Fruit fly (Drosophila melanogaster): ENCODE data around the gene Dph1.

Gene Dph1

DNA sequence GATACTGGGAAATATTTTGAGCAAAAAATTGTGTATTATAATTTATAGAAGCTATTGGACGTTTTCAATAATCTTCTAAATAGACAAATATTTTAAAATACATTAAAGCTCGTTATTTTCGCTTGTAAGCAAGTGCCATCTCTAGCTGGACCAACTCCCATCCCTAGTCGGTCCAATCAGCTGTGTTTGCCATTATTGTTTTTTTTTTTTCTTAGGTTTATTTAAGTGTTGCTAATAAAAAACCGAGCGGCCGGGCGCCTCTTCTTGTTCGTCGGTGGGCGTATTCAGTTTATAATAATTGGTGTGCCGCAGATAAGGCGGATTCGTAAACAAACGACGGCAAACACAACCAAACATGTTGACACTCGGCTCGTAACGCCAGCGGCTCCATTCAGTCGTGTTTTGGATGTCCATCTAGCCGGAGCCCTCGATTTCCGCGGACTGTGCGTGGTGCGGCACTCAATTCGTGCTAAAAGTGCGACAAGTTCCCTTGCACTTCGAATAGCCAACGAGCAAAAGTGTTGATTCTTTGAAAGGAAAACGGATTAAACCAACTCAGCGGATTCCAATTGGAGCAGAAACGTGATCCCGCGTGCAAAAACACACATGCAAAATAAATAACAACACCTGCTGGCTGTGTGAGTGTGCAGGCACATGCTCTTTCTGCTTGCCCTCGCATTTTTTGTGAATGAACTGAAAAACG, 12.8 kb downstream of the Dph1 start, which contains the start of gene Sugb (continued):
- TF ChIP-seq gcm2 (GFP tag; optimal IDR thresholded peaks at IDR 0.05) (peak; percentile 61), CG2889 (GFP tag; IDR thresholded peaks at IDR 0.05) (no peak), crol (GFP tag; IDR thresholded peaks at IDR 0.05) (no peak), mam (GFP tag; optimal IDR thresholded peaks at IDR 0.05) (peak; percentile 79), CG14441 (GFP tag; IDR thresholded peaks at IDR 0.05) (peak; percentile 57), C15 (GFP tag; IDR thresholded peaks at IDR 0.05) (no peak), Lpt (GFP tag; optimal IDR thresholded peaks at IDR 0.05) (no peak), CG14667 (GFP tag; IDR thresholded peaks at IDR 0.05) (no peak), CG16863 (GFP tag; optimal IDR thresholded peaks at IDR 0.05) (peak; percentile 7), h (optimal IDR thresholded peaks at IDR 0.05) (no peak), chif (GFP tag; optimal IDR thresholded peaks at IDR 0.05) (peak; percentile 7 to 52), CG6654 (GFP tag; optimal IDR thresholded peaks at IDR 0.05) (no peak), Blimp-1 (GFP tag; optimal IDR thresholded peaks at IDR 0.05) (peak; percentile 26), Hey (tag; optimal IDR thresholded peaks at IDR 0.05) (peak; percentile 48), CG17359 (tag; optimal IDR thresholded peaks at IDR 0.05) (peak; percentile 56), ken (GFP tag; IDR thresholded peaks at IDR 0.05) (0 out of 3 replicates have a peak, but pooled peaks have one; percentile 20), inv (GFP tag; IDR thresholded peaks at IDR 0.05; ENCODE audit: partially characterized antibody) (0 out of 2 replicates have a peak, but pooled peaks have one; percentile 6), Optix (GFP tag; IDR thresholded peaks at IDR 0.05) (no peak; the same call in 2 of the 3 replicates), Mrtf (GFP tag; IDR thresholded peaks at IDR 0.05) (no peak), ATbp (GFP tag; optimal IDR thresholded peaks at IDR 0.05) (peak; percentile 43), CG4282 (GFP tag; optimal IDR thresholded peaks at IDR 0.05) (no peak), abd-A (tag; optimal IDR thresholded peaks at IDR 0.05) (peak; percentile 78), Dip3 (GFP tag; optimal IDR thresholded peaks at IDR 0.05) (peak; percentile 46), CG5180 (GFP tag; optimal IDR thresholded peaks at IDR 0.05) (peak; percentile 86), sqz (GFP tag; optimal IDR thresholded peaks at IDR 0.05) (peak; percentile 96), stc (GFP tag; IDR thresholded peaks at IDR 0.05) (no peak; the same call in 1 of the 2 replicates), psq (GFP tag; optimal IDR thresholded peaks at IDR 0.05) (no peak), dimm (GFP tag; IDR thresholded peaks at IDR 0.05) (no peak), odd (GFP tag; optimal IDR thresholded peaks at IDR 0.05) (peak; percentile 59), pb (GFP tag; optimal IDR thresholded peaks at IDR 0.05) (peak; percentile 47), sim (GFP tag; IDR thresholded peaks at IDR 0.05) (no peak), CG8924 (tag; optimal IDR thresholded peaks at IDR 0.05) (peak; percentile 52), CG2202 (tag; optimal IDR thresholded peaks at IDR 0.05) (peak; percentile 9), sob (GFP tag; IDR thresholded peaks at IDR 0.05) (peak; percentile 79), MESR4 (GFP tag; optimal IDR thresholded peaks at IDR 0.05) (peak; percentile 10), scrt (GFP tag; optimal IDR thresholded peaks at IDR 0.05) (peak; percentile 39), CG32767 (GFP tag; IDR thresholded peaks at IDR 0.05) (no peak), bigmax (GFP tag; optimal IDR thresholded peaks at IDR 0.05) (peak; percentile 8), Scr (GFP tag; IDR thresholded peaks at IDR 0.05; ENCODE audit: partially characterized antibody) (peak; percentile 76), CG11456 (GFP tag; IDR thresholded peaks at IDR 0.05) (no peak), CG6791 (GFP tag; IDR thresholded peaks at IDR 0.05; ENCODE audit: partially characterized antibody) (no peak), fu2 (GFP tag; optimal IDR thresholded peaks at IDR 0.05) (peak; percentile 62), CG6689 (GFP tag; IDR thresholded peaks at IDR 0.05) (no peak), chn (GFP tag; optimal IDR thresholded peaks at IDR 0.05) (peak; percentile 34), p53 (GFP tag; optimal IDR thresholded peaks at IDR 0.05) (no peak), chinmo (GFP tag; IDR thresholded peaks at IDR 0.05; ENCODE audit: partially characterized antibody) (0 out of 4 replicates have a peak, but pooled peaks have one; percentile 62), CG14014 (GFP tag; IDR thresholded peaks at IDR 0.05) (peak; percentile 50; the same call in 1 of the 2 replicates), seq (GFP tag; IDR thresholded peaks at IDR 0.05) (peak; percentile 43), gro (GFP tag; optimal IDR thresholded peaks at IDR 0.05) (peak; percentile 68), hkb (optimal IDR thresholded peaks at IDR 0.05) (no peak), hkb (GFP tag; IDR thresholded peaks at IDR 0.05) (peak; percentile 54)

Measured in whole organism, embryonic.